Worm (Caenorhabditis elegans) whole organism, L4 larva: ENCODE results near the gene C16C10.13.

Experiments used
- egl-27 ChIP-seq: sonication (generic microtip); optimal IDR thresholded peaks from 3 replicates; lab custom pipeline; 2017; ENCODE audit warnings: missing biosample characterization, missing genetic modification reagents, missing genetic modification characterization
- mep-1 ChIP-seq: fragments of 150-350 bp; sonication (generic microtip); optimal IDR thresholded peaks from 3 replicates; lab custom pipeline; 2014; ENCODE audit warnings: missing biosample characterization, missing genetic modification characterization
- nhr-28 ChIP-seq: fragments of 150-350 bp; optimal IDR thresholded peaks from 2 replicates; lab custom pipeline; 2014; ENCODE audit warnings: missing biosample characterization, missing genetic modification characterization
- php-3 ChIP-seq: fragments of 200-800 bp; sonication (Bioruptor generic); IDR thresholded peaks from 2 replicates; pipeline ENCODE4 v1.3.6; 2022; ENCODE audit warnings: missing genetic modification reagents, missing genetic modification characterization, missing compliant biosample characterization

DNA sequence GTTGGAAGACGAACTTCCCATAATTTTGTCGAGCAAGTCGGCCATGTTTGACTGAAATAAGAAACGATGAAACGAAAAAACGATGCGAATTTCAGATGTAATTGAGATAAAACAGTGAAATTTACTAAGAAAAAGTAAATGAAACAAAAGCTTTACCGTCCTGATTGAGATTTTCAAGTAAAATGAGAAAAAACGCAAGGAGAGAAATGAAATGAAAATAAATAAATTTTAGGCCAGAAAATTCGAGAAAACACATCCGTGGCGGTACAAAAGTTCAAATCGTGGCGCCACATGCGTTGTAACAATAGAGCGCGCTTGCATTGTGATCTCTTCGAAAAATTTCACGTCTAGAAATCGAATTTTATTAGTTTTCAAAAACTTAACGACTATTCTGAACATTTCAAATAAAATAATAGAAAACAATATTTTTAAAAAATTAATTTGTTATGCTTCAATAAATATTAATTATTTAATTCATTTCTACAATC lies at the start of gene C16C10.13, which contains the start of gene hrde-1:
- TF ChIP-seq egl-27 (tag; lab: Kevin White, UChicago) (no peak), nhr-28 (tag; lab: Kevin White, UChicago) (no peak), php-3 (no peak), mep-1 (no peak)
